Fruit fly (Drosophila melanogaster) whole organism, embryonic: ENCODE data around the gene Efhc1.1.

Experiments
- Asciz ChIP-seq: fragments of 200-800 bp; sonication (Bioruptor generic); optimal IDR thresholded peaks from 2 replicates; lab custom pipeline; 2017; ENCODE audit warnings: missing biosample characterization, mild to moderate bottlenecking, missing genetic modification characterization, missing genetic modification reagents
- Atf-2 ChIP-seq: fragments of 200-800 bp; sonication (Bioruptor generic); optimal IDR thresholded peaks from 2 replicates; lab custom pipeline; 2016; ENCODE audit warnings: missing biosample characterization, missing genetic modification characterization
- Bdp1 ChIP-seq: fragments of 200-800 bp; sonication (Bioruptor generic); optimal IDR thresholded peaks from 3 replicates; lab custom pipeline; 2016; ENCODE audit warnings: missing biosample characterization, missing genetic modification characterization
- Bteb2 ChIP-seq: fragments of 200-800 bp; sonication (Bioruptor generic); optimal IDR thresholded peaks from 2 replicates; lab custom pipeline; 2016; ENCODE audit warnings: missing biosample characterization, missing genetic modification characterization
- CG10431 ChIP-seq: fragments of 200-800 bp; sonication (Bioruptor generic); optimal IDR thresholded peaks from 3 replicates; lab custom pipeline; 2018; ENCODE audit warnings: missing biosample characterization, mild to moderate bottlenecking, missing genetic modification characterization
- CG10543 ChIP-seq: fragments of 200-800 bp; sonication (Bioruptor generic); optimal IDR thresholded peaks from 3 replicates; lab custom pipeline; 2017; ENCODE audit warnings: missing biosample characterization, mild to moderate bottlenecking, missing genetic modification characterization, moderate library complexity
- CG10565 ChIP-seq: fragments of 200-800 bp; sonication (Bioruptor generic); optimal IDR thresholded peaks from 3 replicates; lab custom pipeline; 2016; ENCODE audit warnings: missing biosample characterization, mild to moderate bottlenecking, missing genetic modification characterization
- CG11695 ChIP-seq: fragments of 200-800 bp; sonication (Bioruptor generic); IDR thresholded peaks from 3 replicates; pipeline ENCODE4 v1.3.6; 2022; ENCODE audit warnings: missing biosample characterization, missing genetic modification characterization
- CG12071 ChIP-seq: fragments of 200-800 bp; sonication (Bioruptor generic); optimal IDR thresholded peaks from 3 replicates; lab custom pipeline; 2018; ENCODE audit warnings: missing biosample characterization, mild to moderate bottlenecking, missing genetic modification characterization
- CG14860 ChIP-seq: fragments of 200-800 bp; sonication (Bioruptor generic); IDR thresholded peaks from 3 replicates; pipeline ENCODE4 v1.3.6; 2022; ENCODE audit warnings: missing biosample characterization, missing genetic modification characterization; ENCODE audit not compliant: partially characterized antibody
- CG17186 ChIP-seq: fragments of 200-800 bp; sonication (Bioruptor generic); optimal IDR thresholded peaks from 3 replicates; lab custom pipeline; 2017; ENCODE audit warnings: missing biosample characterization, missing genetic modification reagents, missing genetic modification characterization
- CG18011 ChIP-seq: fragments of 200-800 bp; sonication (Bioruptor generic); optimal IDR thresholded peaks from 2 replicates; lab custom pipeline; 2017; ENCODE audit warnings: missing biosample characterization, missing genetic modification characterization, mild to moderate bottlenecking, moderate library complexity, missing genotype
- CG2116 ChIP-seq: fragments of 200-800 bp; sonication (Bioruptor generic); optimal IDR thresholded peaks from 3 replicates; lab custom pipeline; 2018; ENCODE audit warnings: missing biosample characterization, mild to moderate bottlenecking, missing genetic modification characterization
- CG30431 ChIP-seq: fragments of 200-800 bp; sonication (Bioruptor generic); optimal IDR thresholded peaks from 2 replicates; lab custom pipeline; 2017; ENCODE audit warnings: missing biosample characterization, missing genetic modification characterization
- CG31441 ChIP-seq: fragments of 200-800 bp; sonication (Bioruptor generic); IDR thresholded peaks from 2 replicates; pipeline ENCODE4 v1.3.6; 2022; ENCODE audit warnings: missing biosample characterization, missing genetic modification characterization
- CG4617 ChIP-seq: fragments of 200-800 bp; sonication (Bioruptor generic); optimal IDR thresholded peaks from 3 replicates; lab custom pipeline; 2016; ENCODE audit warnings: missing biosample characterization, missing genetic modification characterization, borderline replicate concordance
- CG6854 ChIP-seq: fragments of 200-800 bp; sonication (Bioruptor generic); optimal IDR thresholded peaks from 3 replicates; lab custom pipeline; 2017; ENCODE audit warnings: missing biosample characterization, mild to moderate bottlenecking, missing genetic modification characterization
- CG7987 ChIP-seq: fragments of 200-800 bp; sonication (Bioruptor generic); optimal IDR thresholded peaks from 2 replicates; lab custom pipeline; 2018; ENCODE audit warnings: missing biosample characterization, mild to moderate bottlenecking, missing genetic modification characterization, moderate library complexity
- CG8089 ChIP-seq: fragments of 200-800 bp; sonication (Bioruptor generic); optimal IDR thresholded peaks from 3 replicates; lab custom pipeline; 2016; ENCODE audit warnings: missing biosample characterization, missing genetic modification characterization
- CG8290 ChIP-seq, 3 experiments: fragments of 200-800 bp; sonication (Bioruptor generic); optimal IDR thresholded peaks; 2 replicates each; lab custom pipeline; 2016 to 2019; ENCODE audit warnings: missing biosample characterization in 3 of 3, missing genetic modification characterization in 3 of 3, mild to moderate bottlenecking in 2 of 3, moderate library complexity in 1 of 3
- CG8765 ChIP-seq: fragments of 200-800 bp; sonication (Bioruptor generic); IDR thresholded peaks from 2 replicates; pipeline ENCODE4 v1.3.6; 2022; ENCODE audit warnings: missing biosample characterization, missing genetic modification characterization
- CG9727 ChIP-seq: fragments of 200-800 bp; sonication (Bioruptor generic); optimal IDR thresholded peaks from 3 replicates; lab custom pipeline; 2017; ENCODE audit warnings: missing biosample characterization, mild to moderate bottlenecking, missing genetic modification characterization
- CHES-1-like ChIP-seq: fragments of 200-800 bp; sonication (Bioruptor generic); optimal IDR thresholded peaks from 2 replicates; lab custom pipeline; 2016; ENCODE audit warnings: missing biosample characterization, missing genetic modification characterization
- Chrac-16 ChIP-seq: fragments of 200-800 bp; sonication (Bioruptor generic); optimal IDR thresholded peaks from 3 replicates; lab custom pipeline; 2016; ENCODE audit warnings: missing biosample characterization, missing genetic modification characterization
- HLH54F ChIP-seq: fragments of 200-800 bp; sonication (Bioruptor generic); optimal IDR thresholded peaks from 3 replicates; lab custom pipeline; 2016; ENCODE audit warnings: missing biosample characterization, missing genetic modification characterization
- HmgZ ChIP-seq: fragments of 200-800 bp; sonication (Bioruptor generic); optimal IDR thresholded peaks from 2 replicates; lab custom pipeline; 2018; ENCODE audit warnings: missing biosample characterization, mild to moderate bottlenecking, missing genetic modification characterization
- Hmr ChIP-seq: fragments of 200-800 bp; sonication (Bioruptor generic); optimal IDR thresholded peaks from 3 replicates; lab custom pipeline; 2017; ENCODE audit warnings: mild to moderate bottlenecking, missing biosample characterization, missing genetic modification reagents, missing genetic modification characterization
- Hmx ChIP-seq: fragments of 200-800 bp; sonication (Bioruptor generic); optimal IDR thresholded peaks from 2 replicates; lab custom pipeline; 2016; ENCODE audit warnings: missing biosample characterization, missing genetic modification characterization
- NC2α ChIP-seq: fragments of 200-800 bp; sonication (Bioruptor generic); optimal IDR thresholded peaks from 2 replicates; lab custom pipeline; 2016; ENCODE audit warnings: missing biosample characterization, missing genetic modification characterization
- NC2β ChIP-seq: fragments of 200-800 bp; sonication (Bioruptor generic); optimal IDR thresholded peaks from 2 replicates; lab custom pipeline; 2016; ENCODE audit warnings: missing biosample characterization, missing genetic modification characterization
- Nf-YB ChIP-seq: fragments of 200-800 bp; sonication (Bioruptor generic); optimal IDR thresholded peaks from 3 replicates; lab custom pipeline; 2019; ENCODE audit warnings: missing biosample characterization, mild to moderate bottlenecking, missing genetic modification characterization, moderate library complexity
- Vsx1 ChIP-seq: fragments of 200-800 bp; sonication (Bioruptor generic); optimal IDR thresholded peaks from 2 replicates; lab custom pipeline; 2017; ENCODE audit warnings: missing biosample characterization, mild to moderate bottlenecking, missing genetic modification characterization, missing genetic modification reagents
- ap ChIP-seq: fragments of 200-800 bp; sonication (Bioruptor generic); IDR thresholded peaks from 2 replicates; pipeline ENCODE4 v1.3.6; 2022; ENCODE audit warnings: missing biosample characterization, missing genetic modification characterization
- ase ChIP-seq: fragments of 200-800 bp; sonication (Bioruptor generic); IDR thresholded peaks from 3 replicates; pipeline ENCODE4 v1.3.6; 2022; ENCODE audit warnings: missing biosample characterization, missing genetic modification characterization
- ato ChIP-seq: fragments of 200-800 bp; sonication (Bioruptor generic); IDR thresholded peaks from 2 replicates; pipeline ENCODE4 v1.3.6; 2022; ENCODE audit warnings: missing biosample characterization, missing genetic modification characterization; ENCODE audit not compliant: partially characterized antibody
- az2 ChIP-seq: fragments of 200-800 bp; sonication (Bioruptor generic); optimal IDR thresholded peaks from 3 replicates; lab custom pipeline; 2016; ENCODE audit warnings: missing biosample characterization, missing genetic modification characterization
- en ChIP-seq: fragments of 200-800 bp; sonication (Bioruptor generic); optimal IDR thresholded peaks from 2 replicates; lab custom pipeline; 2016; ENCODE audit warnings: missing biosample characterization, missing genetic modification characterization
- ewg ChIP-seq: fragments of 200-800 bp; sonication (Bioruptor generic); optimal IDR thresholded peaks from 3 replicates; lab custom pipeline; 2017; ENCODE audit warnings: mild to moderate bottlenecking, missing biosample characterization, missing genetic modification reagents, missing genetic modification characterization
- hbn ChIP-seq: fragments of 200-800 bp; sonication (Bioruptor generic); IDR thresholded peaks from 2 replicates; pipeline ENCODE4 v1.3.6; 2022; ENCODE audit warnings: missing biosample characterization, missing genetic modification characterization; ENCODE audit not compliant: partially characterized antibody
- knrl ChIP-seq: fragments of 200-800 bp; sonication (Bioruptor generic); IDR thresholded peaks from 3 replicates; pipeline ENCODE4 v1.3.6; 2022; ENCODE audit warnings: missing biosample characterization, missing genetic modification characterization; ENCODE audit not compliant: partially characterized antibody
- nmo ChIP-seq: fragments of 200-800 bp; sonication (Bioruptor generic); optimal IDR thresholded peaks from 2 replicates; lab custom pipeline; 2018; ENCODE audit warnings: missing biosample characterization, mild to moderate bottlenecking, missing genetic modification characterization, moderate library complexity
- pnt ChIP-seq: fragments of 200-800 bp; sonication (Bioruptor generic); optimal IDR thresholded peaks from 3 replicates; lab custom pipeline; 2016; ENCODE audit warnings: missing biosample characterization, missing genetic modification characterization
- pros ChIP-seq: fragments of 200-800 bp; sonication (Bioruptor generic); optimal IDR thresholded peaks from 3 replicates; lab custom pipeline; 2019; ENCODE audit warnings: missing biosample characterization, mild to moderate bottlenecking, missing genetic modification characterization, moderate library complexity
- ro ChIP-seq: fragments of 200-800 bp; sonication (Bioruptor generic); IDR thresholded peaks from 2 replicates; pipeline ENCODE4 v1.3.6; 2022; ENCODE audit warnings: missing biosample characterization, missing genetic modification characterization
- sc ChIP-seq, 3 experiments: fragments of >200 bp in 2 of 3; fragments of 200-800 bp in 1 of 3; sonication (Bioruptor generic) in 1 of 3; optimal IDR thresholded peaks; 2 replicates in 2 of 3; 3 replicates in 1 of 3; lab custom pipeline; 2017; ENCODE audit warnings: mild to moderate bottlenecking in 1 of 3, missing biosample characterization in 1 of 3, missing genetic modification characterization in 1 of 3, missing genetic modification reagents in 1 of 3
- scrt ChIP-seq: fragments of 200-800 bp; sonication (Bioruptor generic); optimal IDR thresholded peaks from 2 replicates; lab custom pipeline; 2018; ENCODE audit warnings: missing biosample characterization, mild to moderate bottlenecking, missing genetic modification characterization, moderate library complexity
- slou ChIP-seq: fragments of 200-800 bp; sonication (Bioruptor generic); optimal IDR thresholded peaks from 3 replicates; lab custom pipeline; 2016; ENCODE audit warnings: missing biosample characterization, missing genetic modification characterization
- stc ChIP-seq: fragments of 200-800 bp; sonication (Bioruptor generic); IDR thresholded peaks from 2 replicates; pipeline ENCODE4 v1.3.6; 2022; ENCODE audit warnings: missing biosample characterization, missing genetic modification characterization
- tx ChIP-seq: fragments of 200-800 bp; sonication (Bioruptor generic); optimal IDR thresholded peaks from 2 replicates; lab custom pipeline; 2016; ENCODE audit warnings: missing biosample characterization, missing genetic modification characterization

The Efhc1.1 gene

dm6 chrX:15803764-15804563 is 20.5 kb upstream of the Efhc1.1 start, which contains the start of the genes PGRP-LE and sd (continued):
- no peak for TF ChIP-seq ase (GFP tag; lab: Robert Waterston, UW)
- TF ChIP-seq Asciz (GFP tag; lab: Kevin White, UChicago), result no peak
- TF ChIP-seq Hmx (GFP tag; lab: Kevin White, UChicago), result peak; percentile 34
- no peak for TF ChIP-seq ewg (GFP tag; lab: Kevin White, UChicago)
- no peak for TF ChIP-seq CG10543 (GFP tag; lab: Kevin White, UChicago)
- TF ChIP-seq Bdp1 (GFP tag; lab: Kevin White, UChicago), result no peak
- no peak for TF ChIP-seq ato (GFP tag; lab: Robert Waterston, UW)
- no peak for TF ChIP-seq CG8290 (GFP tag; optimal IDR thresholded peaks at IDR 0.05; lab: Kevin White, UChicago)
- TF ChIP-seq CG8290 (tag; optimal IDR thresholded peaks at IDR 0.05; lab: Kevin White, UChicago), result no peak
- TF ChIP-seq sc (optimal IDR thresholded peaks at IDR 0.05; lab: Kevin White, UChicago), result no peak
- TF ChIP-seq sc (GFP tag; optimal IDR thresholded peaks at IDR 0.05; lab: Kevin White, UChicago), result no peak
- peak; percentile 18 for TF ChIP-seq CG12071 (GFP tag; lab: Kevin White, UChicago)
- no peak for TF ChIP-seq tx (GFP tag; lab: Kevin White, UChicago)
- TF ChIP-seq slou (GFP tag; lab: Kevin White, UChicago), result no peak
- no peak for TF ChIP-seq stc
- TF ChIP-seq CG8089 (GFP tag; lab: Kevin White, UChicago), result no peak
- no peak for TF ChIP-seq HmgZ (tag; lab: Kevin White, UChicago)
- TF ChIP-seq scrt (GFP tag; lab: Kevin White, UChicago), result no peak
- no peak for TF ChIP-seq ro (GFP tag; lab: Robert Waterston, UW)
- no peak for TF ChIP-seq knrl (GFP tag; lab: Robert Waterston, UW)
- TF ChIP-seq CHES-1-like (GFP tag; lab: Kevin White, UChicago), result no peak
- TF ChIP-seq CG2116 (GFP tag; lab: Kevin White, UChicago), result no peak
- TF ChIP-seq CG10431 (GFP tag; lab: Kevin White, UChicago), result no peak
- no peak for TF ChIP-seq HLH54F
- TF ChIP-seq CG11695 (GFP tag; lab: Robert Waterston, UW), result no peak
- no peak for TF ChIP-seq Bteb2
- TF ChIP-seq CG14860 (GFP tag; lab: Robert Waterston, UW), result no peak
- TF ChIP-seq CG8765 (GFP tag; lab: Robert Waterston, UW), result no peak
- TF ChIP-seq en (GFP tag; lab: Kevin White, UChicago), result no peak
- TF ChIP-seq hbn (GFP tag; lab: Robert Waterston, UW), result no peak
- no peak for TF ChIP-seq CG17186 (GFP tag; lab: Kevin White, UChicago)
- TF ChIP-seq CG30431 (GFP tag; lab: Kevin White, UChicago), result no peak
- TF ChIP-seq nmo (GFP tag; lab: Kevin White, UChicago), result no peak
- no peak for TF ChIP-seq CG6854 (GFP tag; lab: Kevin White, UChicago)
- TF ChIP-seq Vsx1 (GFP tag; lab: Kevin White, UChicago), result no peak
- TF ChIP-seq ap, result no peak
- TF ChIP-seq NC2α (GFP tag; lab: Kevin White, UChicago), result no peak
- no peak for TF ChIP-seq NC2β (GFP tag; lab: Kevin White, UChicago)
- no peak for TF ChIP-seq Chrac-16 (GFP tag; lab: Kevin White, UChicago)
- no peak for TF ChIP-seq CG18011 (GFP tag; lab: Kevin White, UChicago)
- TF ChIP-seq Nf-YB (GFP tag; lab: Kevin White, UChicago), result no peak
- TF ChIP-seq CG4617, result no peak
- no peak for TF ChIP-seq pros (GFP tag; lab: Kevin White, UChicago)
- TF ChIP-seq CG31441 (GFP tag; lab: Robert Waterston, UW), result no peak
- TF ChIP-seq az2 (GFP tag; lab: Kevin White, UChicago), result no peak
- no peak for TF ChIP-seq pnt
- no peak for TF ChIP-seq CG9727 (GFP tag; lab: Kevin White, UChicago)
- TF ChIP-seq Atf-2, result no peak
- no peak for TF ChIP-seq CG7987 (GFP tag; lab: Kevin White, UChicago)
- TF ChIP-seq CG10565 (GFP tag; lab: Kevin White, UChicago), result no peak
- TF ChIP-seq Hmr, result no peak
